Worm (Caenorhabditis elegans) whole organism, young adult: Measurements from ENCODE around the gene F38B2.3.

Experiments
- B0261.1 ChIP-seq: sonication (generic microtip); optimal IDR thresholded peaks from 2 replicates; lab custom pipeline; 2016; ENCODE audit warnings: mild to moderate bottlenecking, missing genetic modification characterization, moderate library complexity, missing compliant biosample characterization
- C06A6.2 ChIP-seq: fragments of 200-800 bp; sonication (Bioruptor generic); conservative IDR thresholded peaks from 2 replicates; pipeline ENCODE4 v1.3.6; 2022; ENCODE audit warnings: missing genetic modification characterization, missing compliant biosample characterization
- F22D6.2 ChIP-seq: sonication (generic microtip); optimal IDR thresholded peaks from 2 replicates; lab custom pipeline; 2016; ENCODE audit warnings: mild to moderate bottlenecking, missing genetic modification characterization, missing compliant biosample characterization
- F52B5.7 ChIP-seq: sonication (generic microtip); optimal IDR thresholded peaks from 2 replicates; lab custom pipeline; 2016; ENCODE audit warnings: mild to moderate bottlenecking, missing genetic modification characterization, missing compliant biosample characterization
- K12H6.12 ChIP-seq: fragments of 200-800 bp; sonication (Bioruptor generic); optimal IDR thresholded peaks from 2 replicates; lab custom pipeline; 2018; ENCODE audit warnings: mild to moderate bottlenecking, missing genetic modification characterization, missing compliant biosample characterization
- Y53F4B.3 ChIP-seq: fragments of 200-800 bp; sonication (Bioruptor generic); IDR thresholded peaks from 2 replicates; pipeline ENCODE4 v1.3.6; 2022; ENCODE audit warnings: missing genetic modification reagents, missing genetic modification characterization, missing compliant biosample characterization
- aptf-2 ChIP-seq: fragments of 200-800 bp; sonication (Bioruptor generic); conservative IDR thresholded peaks from 2 replicates; pipeline ENCODE4 v1.3.6; 2022; ENCODE audit warnings: missing genetic modification reagents, missing genetic modification characterization, missing compliant biosample characterization
- athp-1 ChIP-seq: sonication (generic microtip); optimal IDR thresholded peaks from 2 replicates; lab custom pipeline; 2017; ENCODE audit warnings: mild to moderate bottlenecking, missing genetic modification characterization, missing compliant biosample characterization
- attf-5 ChIP-seq: fragments of 200-800 bp; sonication (Bioruptor generic); optimal IDR thresholded peaks from 2 replicates; lab custom pipeline; 2018; ENCODE audit warnings: mild to moderate bottlenecking, missing genetic modification characterization, missing compliant biosample characterization
- bed-1 ChIP-seq: fragments of 200-800 bp; sonication (Bioruptor generic); IDR thresholded peaks from 2 replicates; pipeline ENCODE4 v1.3.6; 2022; ENCODE audit warnings: missing genetic modification reagents, missing genetic modification characterization, missing compliant biosample characterization
- bed-2 ChIP-seq: fragments of 200-800 bp; sonication (Bioruptor generic); IDR thresholded peaks from 2 replicates; pipeline ENCODE4 v1.3.6; 2022; ENCODE audit warnings: missing genetic modification reagents, missing genetic modification characterization, missing compliant biosample characterization
- ceh-100 ChIP-seq: fragments of 200-800 bp; sonication (Bioruptor generic); IDR thresholded peaks from 2 replicates; pipeline ENCODE4 v1.3.6; 2022; ENCODE audit warnings: missing genetic modification reagents, missing genetic modification characterization, missing compliant biosample characterization
- egl-18 ChIP-seq: fragments of 200-800 bp; sonication (Bioruptor generic); IDR thresholded peaks from 2 replicates; pipeline ENCODE4 v1.3.6; 2022; ENCODE audit warnings: missing genetic modification reagents, missing genetic modification characterization, missing compliant biosample characterization
- ets-4 ChIP-seq: fragments of 200-800 bp; sonication (Bioruptor generic); optimal IDR thresholded peaks from 2 replicates; lab custom pipeline; 2018; ENCODE audit warnings: mild to moderate bottlenecking, missing genetic modification characterization, missing compliant biosample characterization
- hmg-20 ChIP-seq: fragments of 200-800 bp; sonication (Bioruptor generic); IDR thresholded peaks from 2 replicates; pipeline ENCODE4 v1.3.6; 2022; ENCODE audit warnings: missing genetic modification reagents, missing genetic modification characterization, missing compliant biosample characterization
- hrde-1 ChIP-seq: sonication (generic microtip); optimal IDR thresholded peaks from 2 replicates; lab custom pipeline; 2016; ENCODE audit warnings: missing genetic modification characterization, mild to moderate bottlenecking, missing compliant biosample characterization, moderate library complexity, missing genotype, missing genetic modification reagents, borderline replicate concordance
- lag-1 ChIP-seq: fragments of 200-800 bp; sonication (Bioruptor generic); IDR thresholded peaks from 2 replicates; pipeline ENCODE4 v1.3.6; 2022; ENCODE audit warnings: missing genetic modification reagents, missing genetic modification characterization, missing compliant biosample characterization
- let-526 ChIP-seq: fragments of 200-800 bp; sonication (Bioruptor generic); IDR thresholded peaks from 2 replicates; pipeline ENCODE4 v1.3.6; 2022; ENCODE audit warnings: missing genetic modification reagents, missing genetic modification characterization, missing compliant biosample characterization
- lin-26 ChIP-seq: fragments of 200-800 bp; sonication (Bioruptor generic); IDR thresholded peaks from 2 replicates; pipeline ENCODE4 v1.3.6; 2022; ENCODE audit warnings: missing genetic modification reagents, missing genetic modification characterization, missing compliant biosample characterization
- lin-35 ChIP-seq, 3 experiments: fragments of 150-350 bp in 2 of 3; sonication (generic microtip) in 1 of 3; optimal IDR thresholded peaks; 2 replicates each; lab custom pipeline; 2014 to 2018; ENCODE audit warnings: missing biosample characterization in 3 of 3, missing genetic modification characterization in 3 of 3, missing genetic modification reagents in 3 of 3
- lin-54 ChIP-seq: fragments of 200-800 bp; sonication (Bioruptor generic); optimal IDR thresholded peaks from 2 replicates; lab custom pipeline; 2018; ENCODE audit warnings: mild to moderate bottlenecking, missing genetic modification characterization, missing compliant biosample characterization
- madf-10 ChIP-seq: sonication (generic microtip); optimal IDR thresholded peaks from 2 replicates; lab custom pipeline; 2016; ENCODE audit warnings: mild to moderate bottlenecking, missing genetic modification characterization, missing compliant biosample characterization
- mxl-1 ChIP-seq: sonication (generic microtip); optimal IDR thresholded peaks from 2 replicates; lab custom pipeline; 2016; ENCODE audit warnings: missing genetic modification characterization, missing compliant biosample characterization
- nfya-2 ChIP-seq: fragments of 200-800 bp; sonication (Bioruptor generic); IDR thresholded peaks from 2 replicates; pipeline ENCODE4 v1.3.6; 2022; ENCODE audit warnings: missing genetic modification reagents, missing genetic modification characterization, missing compliant biosample characterization
- nhr-120 ChIP-seq: fragments of 200-800 bp; sonication (Bioruptor generic); IDR thresholded peaks from 2 replicates; pipeline ENCODE4 v1.3.6; 2022; ENCODE audit warnings: missing genetic modification characterization, missing compliant biosample characterization
- nhr-80 ChIP-seq: sonication (generic microtip); optimal IDR thresholded peaks from 2 replicates; lab custom pipeline; 2016; ENCODE audit warnings: missing genetic modification characterization, missing compliant biosample characterization
- nhr-90 ChIP-seq: sonication (generic microtip); optimal IDR thresholded peaks from 2 replicates; lab custom pipeline; 2016; ENCODE audit warnings: missing genotype, mild to moderate bottlenecking, missing genetic modification characterization, missing compliant biosample characterization
- pbrm-1 ChIP-seq: fragments of 200-800 bp; sonication (Bioruptor generic); IDR thresholded peaks from 2 replicates; pipeline ENCODE4 v1.3.6; 2022; ENCODE audit warnings: missing genetic modification reagents, missing genetic modification characterization, missing compliant biosample characterization
- rcor-1 ChIP-seq: fragments of 200-800 bp; sonication (Bioruptor generic); IDR thresholded peaks from 2 replicates; pipeline ENCODE4 v1.3.6; 2022; ENCODE audit warnings: missing genetic modification reagents, missing genetic modification characterization, missing compliant biosample characterization
- snpc-1.3 ChIP-seq: sonication (generic microtip); optimal IDR thresholded peaks from 2 replicates; lab custom pipeline; 2017; ENCODE audit warnings: missing genetic modification characterization, mild to moderate bottlenecking, missing compliant biosample characterization, antibody characterized with exemption, moderate library complexity, missing genotype, missing genetic modification reagents; ENCODE audit not compliant: insufficient read depth
- sptf-2 ChIP-seq: fragments of 200-800 bp; sonication (Bioruptor generic); optimal IDR thresholded peaks from 2 replicates; lab custom pipeline; 2018; ENCODE audit warnings: mild to moderate bottlenecking, missing genetic modification characterization, missing compliant biosample characterization
- tbx-9 ChIP-seq: sonication (generic microtip); optimal IDR thresholded peaks from 2 replicates; lab custom pipeline; 2016; ENCODE audit warnings: borderline replicate concordance, missing genetic modification characterization, inconsistent platforms, missing compliant biosample characterization
- zim-3 ChIP-seq: sonication (generic microtip); optimal IDR thresholded peaks from 2 replicates; lab custom pipeline; 2017; ENCODE audit warnings: mild to moderate bottlenecking, missing genetic modification characterization, moderate library complexity, missing compliant biosample characterization
- ztf-26 ChIP-seq: sonication (generic microtip); optimal IDR thresholded peaks from 2 replicates; lab custom pipeline; 2017; ENCODE audit warnings: missing genetic modification characterization, missing compliant biosample characterization
- ztf-3 ChIP-seq: fragments of 200-800 bp; sonication (Bioruptor generic); optimal IDR thresholded peaks from 2 replicates; lab custom pipeline; 2018; ENCODE audit warnings: mild to moderate bottlenecking, missing genetic modification characterization, missing compliant biosample characterization
- ztf-6 ChIP-seq: fragments of 200-800 bp; sonication (Bioruptor generic); IDR thresholded peaks from 2 replicates; pipeline ENCODE4 v1.3.6; 2022; ENCODE audit warnings: missing genetic modification reagents, missing genetic modification characterization, missing compliant biosample characterization

Gene F38B2.3

ce11 chrX:11252429-11252828 lies 33.7 kb downstream of the F38B2.3 start (continued):
- peak; percentile 41; the same call in 1 of the 2 replicates for TF ChIP-seq rcor-1 (GFP tag; lab: Robert Waterston, UW)
- TF ChIP-seq C06A6.2 (GFP tag; lab: Robert Waterston, UW), result no peak
- TF ChIP-seq lin-26 (GFP tag; lab: Robert Waterston, UW), result peak; percentile 91
- TF ChIP-seq mxl-1 (tag; lab: Kevin White, UChicago), result peak; percentile 65
- peak; percentile 30 for TF ChIP-seq snpc-1.3
- no peak for TF ChIP-seq ztf-26 (tag; lab: Kevin White, UChicago)
- TF ChIP-seq, all 124 proteins: peak for 47

ce11 chrX:11251928-11252327 lies 34.2 kb downstream of the F38B2.3 start:
- TF ChIP-seq aptf-2 (no peak), nhr-80 (tag; lab: Kevin White, UChicago) (peak; percentile 79), madf-10 (tag; lab: Kevin White, UChicago) (no peak), B0261.1 (tag; lab: Kevin White, UChicago) (no peak), ets-4 (GFP tag; lab: Kevin White, UChicago) (peak; percentile 81)

ce11 chrX:11250983-11251382 lies 35.2 kb downstream of the F38B2.3 start:
- TF ChIP-seq Y53F4B.3 (GFP tag; lab: Robert Waterston, UW), result no peak
- TF ChIP-seq attf-5, result no peak
- TF ChIP-seq lin-35 (GFP tag; optimal IDR thresholded peaks at IDR 0.05; lab: Kevin White, UChicago), result no peak
- TF ChIP-seq ztf-3 (GFP tag; lab: Kevin White, UChicago), result no peak

ce11 chrX:11249392-11249791 lies 36.8 kb downstream of the F38B2.3 start:
- TF ChIP-seq bed-1 (GFP tag; lab: Robert Waterston, UW) (0 out of 2 replicates have a peak, but pooled peaks have one; percentile 26), F22D6.2 (tag; lab: Kevin White, UChicago) (no peak)
- TF ChIP-seq, all 124 proteins: peak for 1

ce11 chrX:11248083-11248482 lies 38.1 kb downstream of the F38B2.3 start:
- TF ChIP-seq lin-26 (GFP tag; lab: Robert Waterston, UW) (peak; percentile 39; the same call in 1 of the 2 replicates), bed-1 (GFP tag; lab: Robert Waterston, UW) (no peak)

ce11 chrX:11245056-11245455 lies 41.1 kb downstream of the F38B2.3 start:
- TF ChIP-seq athp-1 (no peak), hmg-20 (GFP tag; lab: Robert Waterston, UW) (no peak), nfya-2 (GFP tag; lab: Robert Waterston, UW) (no peak), let-526 (GFP tag; lab: Robert Waterston, UW) (no peak), lag-1 (GFP tag; lab: Robert Waterston, UW) (no peak)

- TF ChIP-seq bed-2 (GFP tag; lab: Robert Waterston, UW), result no peak
- TF ChIP-seq sptf-2 (GFP tag; lab: Kevin White, UChicago), result no peak
- TF ChIP-seq K12H6.12 (tag; lab: Kevin White, UChicago), result no peak
- no peak for TF ChIP-seq tbx-9
- no peak for TF ChIP-seq ceh-100 (GFP tag; lab: Robert Waterston, UW)
- no peak for TF ChIP-seq ztf-3 (GFP tag; lab: Kevin White, UChicago)
- no peak for TF ChIP-seq pbrm-1 (GFP tag; lab: Robert Waterston, UW)
- no peak for TF ChIP-seq ztf-6 (GFP tag; lab: Robert Waterston, UW)
- TF ChIP-seq nhr-120, result no peak
- TF ChIP-seq hrde-1 (tag; lab: Kevin White, UChicago), result no peak
- TF ChIP-seq zim-3 (tag; lab: Kevin White, UChicago), result no peak
- TF ChIP-seq nhr-90, result no peak
- TF ChIP-seq egl-18, result no peak
- TF ChIP-seq lin-54 (GFP tag; lab: Kevin White, UChicago), result no peak
- no peak for TF ChIP-seq F52B5.7 (tag; lab: Kevin White, UChicago)
Measured at ce11 chrX:11243604-11244003, 42.5 kb downstream of the F38B2.3 start.
